Fruit fly (Drosophila melanogaster) whole organism, embryonic: ENCODE results near the gene brat.

Experiments
- ATbp ChIP-seq: fragments of 200-800 bp; sonication (Bioruptor generic); optimal IDR thresholded peaks from 2 replicates; lab custom pipeline; 2017; ENCODE audit warnings: missing biosample characterization, mild to moderate bottlenecking, missing genetic modification characterization, missing genetic modification reagents
- Ada2b ChIP-seq: fragments of 200-800 bp; sonication (Bioruptor generic); IDR thresholded peaks from 2 replicates; pipeline ENCODE4 v1.3.6; 2022; ENCODE audit warnings: missing biosample characterization, missing genetic modification characterization
- CG10147 ChIP-seq: fragments of 200-800 bp; sonication (Bioruptor generic); optimal IDR thresholded peaks from 2 replicates; lab custom pipeline; 2019; ENCODE audit warnings: missing biosample characterization, mild to moderate bottlenecking, missing genetic modification characterization, moderate library complexity
- CG10654 ChIP-seq: fragments of 200-800 bp; sonication (Bioruptor generic); optimal IDR thresholded peaks from 2 replicates; lab custom pipeline; 2016; ENCODE audit warnings: missing biosample characterization, missing genetic modification characterization
- CG11504 ChIP-seq: fragments of 200-800 bp; sonication (Bioruptor generic); optimal IDR thresholded peaks from 3 replicates; lab custom pipeline; 2019; ENCODE audit warnings: missing biosample characterization, mild to moderate bottlenecking, missing genetic modification characterization, moderate library complexity
- CG12219 ChIP-seq: fragments of 200-800 bp; sonication (Bioruptor generic); optimal IDR thresholded peaks from 3 replicates; lab custom pipeline; 2018; ENCODE audit warnings: missing biosample characterization, mild to moderate bottlenecking, missing genetic modification characterization
- CG1233 ChIP-seq: fragments of 200-800 bp; sonication (Bioruptor generic); optimal IDR thresholded peaks from 4 replicates; lab custom pipeline; 2018; ENCODE audit warnings: missing biosample characterization, mild to moderate bottlenecking, missing genetic modification characterization
- CG13296 ChIP-seq: fragments of 200-800 bp; sonication (Bioruptor generic); optimal IDR thresholded peaks from 3 replicates; lab custom pipeline; 2018; ENCODE audit warnings: missing biosample characterization, mild to moderate bottlenecking, missing genetic modification characterization
- CG15601 ChIP-seq: fragments of 200-800 bp; sonication (Bioruptor generic); optimal IDR thresholded peaks from 3 replicates; lab custom pipeline; 2019; ENCODE audit warnings: missing biosample characterization, mild to moderate bottlenecking, missing genetic modification characterization, moderate library complexity
- CG17361 ChIP-seq: fragments of 200-800 bp; sonication (Bioruptor generic); IDR thresholded peaks from 3 replicates; pipeline ENCODE4 v1.3.6; 2022; ENCODE audit warnings: missing biosample characterization, missing genetic modification characterization
- CG2202 ChIP-seq: fragments of 200-800 bp; sonication (Bioruptor generic); optimal IDR thresholded peaks from 2 replicates; lab custom pipeline; 2018; ENCODE audit warnings: missing biosample characterization, mild to moderate bottlenecking, missing genetic modification characterization
- CG30403 ChIP-seq: fragments of 200-800 bp; sonication (Bioruptor generic); optimal IDR thresholded peaks from 3 replicates; lab custom pipeline; 2016; ENCODE audit warnings: missing biosample characterization, missing genetic modification characterization
- CG31224 ChIP-seq: fragments of 200-800 bp; sonication (Bioruptor generic); IDR thresholded peaks from 2 replicates; pipeline ENCODE4 v1.3.6; 2022; ENCODE audit warnings: missing biosample characterization, missing genetic modification characterization
- CG31365 ChIP-seq: fragments of 200-800 bp; sonication (Bioruptor generic); optimal IDR thresholded peaks from 2 replicates; lab custom pipeline; 2018; ENCODE audit warnings: missing biosample characterization, mild to moderate bottlenecking, missing genetic modification characterization
- CG34422 ChIP-seq: fragments of 200-800 bp; sonication (Bioruptor generic); IDR thresholded peaks from 3 replicates; pipeline ENCODE4 v1.3.6; 2022; ENCODE audit warnings: missing biosample characterization, missing genetic modification characterization
- CG43689 ChIP-seq: fragments of 200-800 bp; sonication (Bioruptor generic); IDR thresholded peaks from 2 replicates; pipeline ENCODE4 v1.3.6; 2022; ENCODE audit warnings: missing biosample characterization, missing genetic modification characterization
- CG4404 ChIP-seq: fragments of 200-800 bp; sonication (Bioruptor generic); IDR thresholded peaks from 2 replicates; pipeline ENCODE4 v1.3.6; 2022; ENCODE audit warnings: missing biosample characterization, missing genetic modification characterization
- CG4424 ChIP-seq: fragments of 200-800 bp; sonication (Bioruptor generic); optimal IDR thresholded peaks from 3 replicates; lab custom pipeline; 2016; ENCODE audit warnings: missing biosample characterization, missing genetic modification characterization
- CG4730 ChIP-seq: fragments of 200-800 bp; sonication (Bioruptor generic); IDR thresholded peaks from 2 replicates; pipeline ENCODE4 v1.3.6; 2022; ENCODE audit warnings: missing biosample characterization, missing genetic modification characterization
- CG8388 ChIP-seq: fragments of 200-800 bp; sonication (Bioruptor generic); optimal IDR thresholded peaks from 2 replicates; lab custom pipeline; 2019; ENCODE audit warnings: missing biosample characterization, mild to moderate bottlenecking, missing genetic modification characterization, moderate library complexity
- CG9817 ChIP-seq: fragments of 200-800 bp; sonication (Bioruptor generic); optimal IDR thresholded peaks from 2 replicates; lab custom pipeline; 2018; ENCODE audit warnings: missing biosample characterization, mild to moderate bottlenecking, missing genetic modification characterization, moderate library complexity
- Chrac-16 ChIP-seq: fragments of 200-800 bp; sonication (Bioruptor generic); optimal IDR thresholded peaks from 3 replicates; lab custom pipeline; 2016; ENCODE audit warnings: missing biosample characterization, missing genetic modification characterization
- Dll ChIP-seq: fragments of 200-800 bp; sonication (Bioruptor generic); IDR thresholded peaks from 4 replicates; pipeline ENCODE4 v1.3.6; 2022; ENCODE audit warnings: missing biosample characterization, missing genetic modification characterization; ENCODE audit not compliant: partially characterized antibody
- Fer2 ChIP-seq: fragments of 200-800 bp; sonication (Bioruptor generic); optimal IDR thresholded peaks from 2 replicates; lab custom pipeline; 2018; ENCODE audit warnings: missing biosample characterization, mild to moderate bottlenecking, missing genetic modification characterization, moderate library complexity
- Gsc ChIP-seq: fragments of 200-800 bp; sonication (Bioruptor generic); IDR thresholded peaks from 2 replicates; pipeline ENCODE4 v1.3.6; 2022; ENCODE audit warnings: missing biosample characterization, missing genetic modification characterization
- MBD-R2 ChIP-seq: fragments of 200-800 bp; sonication (Bioruptor generic); IDR thresholded peaks from 2 replicates; pipeline ENCODE4 v1.3.6; 2022; ENCODE audit warnings: missing biosample characterization, missing genetic modification characterization
- MTF-1 ChIP-seq: fragments of 200-800 bp; sonication (Bioruptor generic); optimal IDR thresholded peaks from 2 replicates; lab custom pipeline; 2018; ENCODE audit warnings: missing biosample characterization, mild to moderate bottlenecking, missing genetic modification characterization, borderline replicate concordance
- NC2β ChIP-seq: fragments of 200-800 bp; sonication (Bioruptor generic); optimal IDR thresholded peaks from 2 replicates; lab custom pipeline; 2016; ENCODE audit warnings: missing biosample characterization, missing genetic modification characterization
- Nf-YB ChIP-seq: fragments of 200-800 bp; sonication (Bioruptor generic); optimal IDR thresholded peaks from 3 replicates; lab custom pipeline; 2019; ENCODE audit warnings: missing biosample characterization, mild to moderate bottlenecking, missing genetic modification characterization, moderate library complexity
- Oaz ChIP-seq: fragments of 200-800 bp; sonication (Bioruptor generic); IDR thresholded peaks from 2 replicates; pipeline ENCODE4 v1.3.6; 2022; ENCODE audit warnings: missing biosample characterization, missing genetic modification characterization
- Poxn ChIP-seq: fragments of 200-800 bp; sonication (Bioruptor generic); IDR thresholded peaks from 2 replicates; pipeline ENCODE4 v1.3.6; 2022; ENCODE audit warnings: missing biosample characterization, missing genetic modification characterization
- Xrp1 ChIP-seq: fragments of 200-800 bp; sonication (Bioruptor generic); IDR thresholded peaks from 2 replicates; pipeline ENCODE4 v1.3.6; 2022; ENCODE audit warnings: missing biosample characterization, missing genetic modification characterization
- abd-A ChIP-seq: fragments of 200-800 bp; sonication (Bioruptor generic); optimal IDR thresholded peaks from 3 replicates; lab custom pipeline; 2019; ENCODE audit warnings: missing biosample characterization, mild to moderate bottlenecking, missing genetic modification characterization, moderate library complexity
- ato ChIP-seq: fragments of 200-800 bp; sonication (Bioruptor generic); IDR thresholded peaks from 2 replicates; pipeline ENCODE4 v1.3.6; 2022; ENCODE audit warnings: missing biosample characterization, missing genetic modification characterization; ENCODE audit not compliant: partially characterized antibody
- br ChIP-seq: fragments of >200 bp; optimal IDR thresholded peaks from 2 replicates; lab custom pipeline; 2017
- cad ChIP-seq: fragments of >200 bp; optimal IDR thresholded peaks from 2 replicates; lab custom pipeline; 2017; ENCODE audit warnings: missing biosample characterization, missing genetic modification characterization
- cato ChIP-seq: fragments of 200-800 bp; sonication (Bioruptor generic); optimal IDR thresholded peaks from 2 replicates; lab custom pipeline; 2016; ENCODE audit warnings: missing biosample characterization, missing genetic modification characterization, borderline replicate concordance
- cg ChIP-seq: fragments of 200-800 bp; sonication (Bioruptor generic); optimal IDR thresholded peaks from 3 replicates; lab custom pipeline; 2019; ENCODE audit warnings: missing biosample characterization, mild to moderate bottlenecking, missing genetic modification characterization, moderate library complexity
- fru ChIP-seq: fragments of >200 bp; optimal IDR thresholded peaks from 2 replicates; lab custom pipeline; 2017
- hkb ChIP-seq, 2 experiments: fragments of 200-800 bp in 1 of 2; fragments of >200 bp in 1 of 2; sonication (Bioruptor generic) in 1 of 2; IDR thresholded peaks in 1 of 2; optimal IDR thresholded peaks in 1 of 2; 2 replicates each; pipeline versions ENCODE4 v1.3.6 to Lab custom; 2017 to 2022; ENCODE audit warnings: missing biosample characterization in 1 of 2, missing genetic modification characterization in 1 of 2
- kay ChIP-seq: fragments of 200-800 bp; sonication (Bioruptor generic); optimal IDR thresholded peaks from 2 replicates; lab custom pipeline; 2016; ENCODE audit warnings: missing biosample characterization, missing genetic modification characterization
- nau ChIP-seq: fragments of 200-800 bp; sonication (Bioruptor generic); optimal IDR thresholded peaks from 3 replicates; lab custom pipeline; 2017; ENCODE audit warnings: missing biosample characterization, mild to moderate bottlenecking, missing genetic modification characterization, missing genetic modification reagents
- oc ChIP-seq: fragments of 200-800 bp; sonication (Bioruptor generic); optimal IDR thresholded peaks from 2 replicates; lab custom pipeline; 2018; ENCODE audit warnings: missing biosample characterization, mild to moderate bottlenecking, missing genetic modification characterization, moderate library complexity
- onecut ChIP-seq: fragments of 200-800 bp; sonication (Bioruptor generic); IDR thresholded peaks from 2 replicates; pipeline ENCODE4 v1.3.6; 2022; ENCODE audit warnings: missing biosample characterization, missing genetic modification characterization
- pfk ChIP-seq: fragments of 200-800 bp; sonication (Bioruptor generic); optimal IDR thresholded peaks from 2 replicates; lab custom pipeline; 2018; ENCODE audit warnings: missing biosample characterization, mild to moderate bottlenecking, missing genetic modification characterization, moderate library complexity
- pita ChIP-seq: fragments of 200-800 bp; sonication (Bioruptor generic); optimal IDR thresholded peaks from 2 replicates; lab custom pipeline; 2017; ENCODE audit warnings: missing biosample characterization, mild to moderate bottlenecking, missing genetic modification characterization
- ro ChIP-seq: fragments of 200-800 bp; sonication (Bioruptor generic); IDR thresholded peaks from 2 replicates; pipeline ENCODE4 v1.3.6; 2022; ENCODE audit warnings: missing biosample characterization, missing genetic modification characterization
- salm ChIP-seq: fragments of 200-800 bp; sonication (Bioruptor generic); optimal IDR thresholded peaks from 2 replicates; lab custom pipeline; 2018; ENCODE audit warnings: missing biosample characterization, mild to moderate bottlenecking, missing genetic modification characterization
- ttk ChIP-seq: fragments of 200-800 bp; sonication (Bioruptor generic); IDR thresholded peaks from 2 replicates; pipeline ENCODE4 v2.1.2; 2022; ENCODE audit warnings: missing biosample characterization, missing genetic modification characterization
- unc-4 ChIP-seq: fragments of 200-800 bp; sonication (Bioruptor generic); IDR thresholded peaks from 2 replicates; pipeline ENCODE4 v1.3.6; 2022; ENCODE audit warnings: missing biosample characterization, missing genetic modification characterization; ENCODE audit not compliant: partially characterized antibody

Gene brat

dm6 chr2L:19138361-19139041, 4.9 kb downstream of the brat start (continued):
- no peak for TF ChIP-seq Chrac-16 (GFP tag; lab: Kevin White, UChicago)
- TF ChIP-seq ttk (GFP tag; lab: Robert Waterston, UW), result peak; percentile 23; the same call in 1 of the 2 replicates
- TF ChIP-seq CG43689 (GFP tag; lab: Robert Waterston, UW), result 0 out of 2 replicates have a peak, but pooled peaks have one; percentile 14
- no peak for TF ChIP-seq Ada2b (GFP tag; lab: Robert Waterston, UW)
- TF ChIP-seq CG4404, result no peak
- no peak for TF ChIP-seq ato (GFP tag; lab: Robert Waterston, UW)
- no peak for TF ChIP-seq CG1233 (GFP tag; lab: Kevin White, UChicago)
- TF ChIP-seq Gsc, result no peak
- no peak for TF ChIP-seq Fer2 (tag; lab: Kevin White, UChicago)
- TF ChIP-seq CG13296 (GFP tag; lab: Kevin White, UChicago), result no peak
- no peak for TF ChIP-seq MTF-1
- TF ChIP-seq abd-A (tag; lab: Kevin White, UChicago), result peak; percentile 57
- no peak for TF ChIP-seq pita
- no peak for TF ChIP-seq Dll (GFP tag; lab: Robert Waterston, UW)
- TF ChIP-seq onecut (GFP tag; lab: Robert Waterston, UW), result peak; percentile 48
- TF ChIP-seq MBD-R2 (GFP tag; lab: Robert Waterston, UW), result no peak
- TF ChIP-seq fru (lab: Kevin White, UChicago), result no peak
- TF ChIP-seq Nf-YB (GFP tag; lab: Kevin White, UChicago), result no peak
- TF ChIP-seq CG31224 (GFP tag; lab: Robert Waterston, UW), result no peak
- TF ChIP-seq br, result no peak
- TF ChIP-seq Poxn (GFP tag; lab: Robert Waterston, UW), result no peak
- TF ChIP-seq CG4730, result no peak
- no peak for TF ChIP-seq cato
- TF ChIP-seq salm (tag; lab: Kevin White, UChicago), result no peak
- peak; percentile 62 for TF ChIP-seq CG11504 (tag; lab: Kevin White, UChicago)
- peak; percentile 41; the same call in 1 of the 3 replicates for TF ChIP-seq CG17361 (GFP tag; lab: Robert Waterston, UW)
- no peak for TF ChIP-seq CG10147 (GFP tag; lab: Kevin White, UChicago)
- no peak for TF ChIP-seq CG2202
- no peak for TF ChIP-seq CG34422 (GFP tag; lab: Robert Waterston, UW)
- no peak for TF ChIP-seq hkb (optimal IDR thresholded peaks at IDR 0.05; lab: Kevin White, UChicago)
- TF ChIP-seq hkb (GFP tag; IDR thresholded peaks at IDR 0.05; lab: Robert Waterston, UW), result no peak
- peak; percentile 70 for TF ChIP-seq pfk
- TF ChIP-seq cg (GFP tag; lab: Kevin White, UChicago), result peak; percentile 79
- TF ChIP-seq ATbp (GFP tag; lab: Kevin White, UChicago), result peak; percentile 33
- no peak for TF ChIP-seq cad (GFP tag; lab: Kevin White, UChicago)
- peak; percentile 3 for TF ChIP-seq nau (GFP tag; lab: Kevin White, UChicago)
- no peak for TF ChIP-seq ro (GFP tag; lab: Robert Waterston, UW)
- no peak for TF ChIP-seq oc (tag; lab: Kevin White, UChicago)
- peak; percentile 19; the same call in 1 of the 2 replicates for TF ChIP-seq Xrp1 (GFP tag; lab: Robert Waterston, UW)
- TF ChIP-seq unc-4 (GFP tag; lab: Robert Waterston, UW), result no peak
- no peak for TF ChIP-seq kay (GFP tag; lab: Kevin White, UChicago)
- TF ChIP-seq CG12219, result no peak
- no peak for TF ChIP-seq CG31365 (tag; lab: Kevin White, UChicago)
- no peak for TF ChIP-seq CG4424
- no peak for TF ChIP-seq CG9817 (tag; lab: Kevin White, UChicago)
- TF ChIP-seq CG10654, result no peak
- TF ChIP-seq CG15601, result peak; percentile 45
- peak; percentile 6 for TF ChIP-seq CG8388
- no peak for TF ChIP-seq Oaz (GFP tag; lab: Robert Waterston, UW)
- TF ChIP-seq NC2β, result no peak
- peak; percentile 13 for TF ChIP-seq CG30403 (GFP tag; lab: Kevin White, UChicago)
